Worm (Caenorhabditis elegans) whole organism, late embryonic: ENCODE data around the gene let-716.

Experiments used
- ama-1 ChIP-seq: fragments of 150-350 bp; optimal IDR thresholded peaks from 2 replicates; lab custom pipeline; 2014
- ceh-22 ChIP-seq: sonication (generic microtip); optimal IDR thresholded peaks from 2 replicates; lab custom pipeline; 2017; ENCODE audit warnings: missing biosample characterization, missing genetic modification characterization
- hlh-30 ChIP-seq: sonication (generic microtip); optimal IDR thresholded peaks from 2 replicates; lab custom pipeline; 2017; ENCODE audit warnings: antibody characterized with exemption, missing genetic modification characterization, missing compliant biosample characterization; ENCODE audit not compliant: insufficient read depth
- rnt-1 ChIP-seq: sonication (generic microtip); optimal IDR thresholded peaks from 2 replicates; lab custom pipeline; 2016; ENCODE audit warnings: missing genetic modification characterization, missing compliant biosample characterization
- ttx-3 ChIP-seq: sonication (generic microtip); optimal IDR thresholded peaks from 2 replicates; lab custom pipeline; 2016; ENCODE audit warnings: missing genetic modification reagents, missing genetic modification characterization, missing compliant biosample characterization
- zip-5 ChIP-seq: sonication (generic microtip); optimal IDR thresholded peaks from 2 replicates; lab custom pipeline; 2016; ENCODE audit warnings: missing genetic modification characterization, missing compliant biosample characterization

DNA sequence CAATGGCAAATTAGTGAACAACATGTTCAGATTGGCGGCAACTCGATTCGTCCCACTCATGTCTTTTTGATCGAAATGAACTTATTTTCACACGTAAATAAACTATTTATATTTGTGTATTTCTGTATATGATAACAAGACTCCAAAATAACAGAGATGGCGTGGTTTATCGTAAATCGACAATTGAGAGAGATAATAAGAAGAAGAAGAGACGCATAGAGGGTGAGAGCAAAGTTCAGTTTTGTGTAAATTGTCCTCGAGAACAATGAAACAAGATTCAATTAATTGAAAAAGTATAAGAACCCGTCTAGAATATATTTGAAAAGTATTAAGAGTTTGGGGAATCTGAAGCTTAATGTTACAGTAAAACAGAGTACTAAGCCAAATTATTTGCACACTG, 28.1 kb downstream of the let-716 start:
- TF ChIP-seq hlh-30 (tag; lab: Kevin White, UChicago) (no peak), ttx-3 (tag; lab: Kevin White, UChicago) (no peak), rnt-1 (tag; lab: Kevin White, UChicago) (no peak), zip-5 (tag; lab: Kevin White, UChicago) (no peak), ceh-22 (tag; lab: Kevin White, UChicago) (no peak), ama-1 (lab: Kevin White, UChicago) (no peak)
